Fruit fly (Drosophila melanogaster) whole organism, pupa: Measurements from ENCODE around the gene CG12236.

Source experiments
- CG15710 ChIP-seq: fragments of 200-800 bp; sonication (Bioruptor generic); optimal IDR thresholded peaks from 2 replicates; lab custom pipeline; 2018; ENCODE audit warnings: missing biosample characterization, mild to moderate bottlenecking, missing genetic modification characterization, moderate library complexity
- CG34367 ChIP-seq: fragments of 200-800 bp; sonication (Bioruptor generic); optimal IDR thresholded peaks from 2 replicates; lab custom pipeline; 2018; ENCODE audit warnings: missing biosample characterization, mild to moderate bottlenecking, missing genetic modification characterization
- CG8159 ChIP-seq: fragments of 200-800 bp; sonication (Bioruptor generic); optimal IDR thresholded peaks from 3 replicates; lab custom pipeline; 2018; ENCODE audit warnings: missing biosample characterization, mild to moderate bottlenecking, missing genetic modification characterization, moderate library complexity
- CG8301 ChIP-seq: fragments of 200-800 bp; sonication (Bioruptor generic); optimal IDR thresholded peaks from 2 replicates; lab custom pipeline; 2018; ENCODE audit warnings: missing biosample characterization, mild to moderate bottlenecking, missing genetic modification characterization
- CG9948 ChIP-seq: fragments of 200-800 bp; sonication (Bioruptor generic); optimal IDR thresholded peaks from 2 replicates; lab custom pipeline; 2018; ENCODE audit warnings: missing biosample characterization, mild to moderate bottlenecking, missing genetic modification characterization, moderate library complexity
- EcR ChIP-seq: fragments of 200-800 bp; sonication (Bioruptor generic); optimal IDR thresholded peaks from 3 replicates; lab custom pipeline; 2019; ENCODE audit warnings: missing biosample characterization, missing genetic modification characterization, mild to moderate bottlenecking, moderate library complexity, missing genetic modification reagents
- Pif1A ChIP-seq: fragments of 200-800 bp; sonication (Bioruptor generic); optimal IDR thresholded peaks from 3 replicates; lab custom pipeline; 2016; ENCODE audit warnings: missing biosample characterization, missing genetic modification characterization
- Pif1B ChIP-seq: fragments of 200-800 bp; sonication (Bioruptor generic); optimal IDR thresholded peaks from 3 replicates; lab custom pipeline; 2016; ENCODE audit warnings: missing biosample characterization, missing genetic modification characterization

dm6 chrX:5866095-5866494, 41.8 kb upstream of the CG12236 start:
- TF ChIP-seq Pif1A (GFP tag; lab: Kevin White, UChicago) (no peak), CG9948 (tag; lab: Kevin White, UChicago) (no peak), EcR (GFP tag; lab: Kevin White, UChicago) (no peak), CG8159 (tag; lab: Kevin White, UChicago) (no peak), CG8301 (tag; lab: Kevin White, UChicago) (no peak), CG15710 (tag; lab: Kevin White, UChicago) (no peak), Pif1B (no peak), CG34367 (tag; lab: Kevin White, UChicago) (no peak)
